Fruit fly (Drosophila melanogaster) whole organism, prepupa: Measurements from ENCODE around the gene CG11504.
A peak's percentile ranks its signal among the peaks of the same experiment; 100 is the strongest.

Experiments
- CG10631 ChIP-seq: fragments of 200-800 bp; sonication (Bioruptor generic); optimal IDR thresholded peaks from 2 replicates; lab custom pipeline; 2016; ENCODE audit warnings: missing biosample characterization, missing genetic modification characterization
- CG10669 ChIP-seq: fragments of 200-800 bp; sonication (Bioruptor generic); optimal IDR thresholded peaks from 3 replicates; lab custom pipeline; 2018; ENCODE audit warnings: missing biosample characterization, mild to moderate bottlenecking, missing genetic modification characterization, moderate library complexity
- CG11902 ChIP-seq: fragments of 200-800 bp; sonication (Bioruptor generic); optimal IDR thresholded peaks from 3 replicates; lab custom pipeline; 2016; ENCODE audit warnings: missing biosample characterization, missing genetic modification characterization
- CG15336 ChIP-seq: fragments of 200-800 bp; sonication (Bioruptor generic); IDR thresholded peaks from 2 replicates; pipeline ENCODE4 v1.3.6; 2022; ENCODE audit warnings: missing biosample characterization, missing genetic modification characterization
- CG1621 ChIP-seq: fragments of 200-800 bp; sonication (Bioruptor generic); optimal IDR thresholded peaks from 3 replicates; lab custom pipeline; 2018; ENCODE audit warnings: missing biosample characterization, mild to moderate bottlenecking, missing genetic modification characterization
- CG16779 ChIP-seq: fragments of 200-800 bp; sonication (Bioruptor generic); optimal IDR thresholded peaks from 3 replicates; lab custom pipeline; 2017; ENCODE audit warnings: missing biosample characterization, mild to moderate bottlenecking, missing genetic modification characterization
- CG3032 ChIP-seq: fragments of 200-800 bp; optimal IDR thresholded peaks from 2 replicates; lab custom pipeline; 2019; ENCODE audit warnings: missing biosample characterization, mild to moderate bottlenecking, missing genetic modification characterization, moderate library complexity
- CG32006 ChIP-seq: fragments of 200-800 bp; sonication (Bioruptor generic); optimal IDR thresholded peaks from 3 replicates; lab custom pipeline; 2017; ENCODE audit warnings: missing biosample characterization, mild to moderate bottlenecking, missing genetic modification characterization
- CG4318 ChIP-seq: fragments of 200-800 bp; sonication (Bioruptor generic); optimal IDR thresholded peaks from 3 replicates; lab custom pipeline; 2017; ENCODE audit warnings: missing biosample characterization, mild to moderate bottlenecking, missing genetic modification characterization
- CG6163 ChIP-seq: fragments of 200-800 bp; sonication (Bioruptor generic); IDR thresholded peaks from 3 replicates; pipeline ENCODE4 v1.3.6; 2022; ENCODE audit warnings: missing biosample characterization, missing genetic modification characterization
- CG6808 ChIP-seq: fragments of 200-800 bp; sonication (Bioruptor generic); optimal IDR thresholded peaks from 3 replicates; lab custom pipeline; 2017; ENCODE audit warnings: missing biosample characterization, missing genetic modification characterization, mild to moderate bottlenecking, moderate library complexity, missing genetic modification reagents
- CG6854 ChIP-seq: fragments of 200-800 bp; sonication (Bioruptor generic); optimal IDR thresholded peaks from 2 replicates; lab custom pipeline; 2017; ENCODE audit warnings: missing biosample characterization, mild to moderate bottlenecking, missing genetic modification characterization
- CG7368 ChIP-seq: fragments of 200-800 bp; sonication (Bioruptor generic); optimal IDR thresholded peaks from 3 replicates; lab custom pipeline; 2016; ENCODE audit warnings: missing biosample characterization, missing genetic modification characterization
- CG8119 ChIP-seq: fragments of 200-800 bp; sonication (Bioruptor generic); IDR thresholded peaks from 3 replicates; pipeline ENCODE4 v1.3.6; 2022; ENCODE audit warnings: missing biosample characterization, missing genetic modification characterization
- CG8632 ChIP-seq: fragments of 200-800 bp; sonication (Bioruptor generic); optimal IDR thresholded peaks from 3 replicates; lab custom pipeline; 2016; ENCODE audit warnings: missing biosample characterization, missing genetic modification characterization
- Eip78C ChIP-seq: fragments of 200-800 bp; sonication (Bioruptor generic); peaks from one replicate; lab custom pipeline; 2016; ENCODE audit warnings: missing biosample characterization, missing genetic modification characterization
- Eip93F ChIP-seq: fragments of 200-800 bp; sonication (Bioruptor generic); optimal IDR thresholded peaks from 2 replicates; lab custom pipeline; 2016; ENCODE audit warnings: missing biosample characterization, mild to moderate bottlenecking, missing genetic modification characterization
- Ets21C ChIP-seq: fragments of 200-800 bp; sonication (Bioruptor generic); optimal IDR thresholded peaks from 3 replicates; lab custom pipeline; 2016; ENCODE audit warnings: missing biosample characterization, missing genetic modification characterization
- Hr39 ChIP-seq: fragments of 200-800 bp; sonication (Bioruptor generic); optimal IDR thresholded peaks from 2 replicates; lab custom pipeline; 2016; ENCODE audit warnings: missing biosample characterization, missing genetic modification characterization
- Hr4 ChIP-seq: fragments of 200-800 bp; sonication (Bioruptor generic); optimal IDR thresholded peaks from 3 replicates; lab custom pipeline; 2016; ENCODE audit warnings: missing biosample characterization, missing genetic modification characterization
- Lpt ChIP-seq: fragments of 200-800 bp; sonication (Bioruptor generic); optimal IDR thresholded peaks from 3 replicates; lab custom pipeline; 2016; ENCODE audit warnings: missing biosample characterization, missing genetic modification characterization
- Smox ChIP-seq: fragments of 200-800 bp; sonication (Bioruptor generic); optimal IDR thresholded peaks from 3 replicates; lab custom pipeline; 2016; ENCODE audit warnings: missing biosample characterization, missing genetic modification characterization
- Sox102F ChIP-seq: fragments of 200-800 bp; sonication (Bioruptor generic); optimal IDR thresholded peaks from 2 replicates; lab custom pipeline; 2016; ENCODE audit warnings: missing biosample characterization, mild to moderate bottlenecking, missing genetic modification characterization
- Sox15 ChIP-seq: fragments of 200-800 bp; sonication (Bioruptor generic); optimal IDR thresholded peaks from 3 replicates; lab custom pipeline; 2016; ENCODE audit warnings: missing biosample characterization, missing genetic modification characterization
- acj6 ChIP-seq: fragments of 200-800 bp; sonication (Bioruptor generic); optimal IDR thresholded peaks from 3 replicates; lab custom pipeline; 2016; ENCODE audit warnings: missing biosample characterization, missing genetic modification characterization
- cyc ChIP-seq: fragments of 200-800 bp; sonication (Bioruptor generic); optimal IDR thresholded peaks from 3 replicates; lab custom pipeline; 2016; ENCODE audit warnings: missing biosample characterization, missing genetic modification characterization
- dac ChIP-seq: fragments of 200-800 bp; sonication (Bioruptor generic); optimal IDR thresholded peaks from 2 replicates; lab custom pipeline; 2017; ENCODE audit warnings: missing biosample characterization, mild to moderate bottlenecking, missing genetic modification characterization
- dsx ChIP-seq: fragments of 200-800 bp; optimal IDR thresholded peaks from 3 replicates; lab custom pipeline; 2019; ENCODE audit warnings: missing biosample characterization, mild to moderate bottlenecking, missing genetic modification characterization, moderate library complexity; ENCODE audit not compliant: poor library complexity, severe bottlenecking
- eg ChIP-seq: fragments of 200-800 bp; sonication (Bioruptor generic); IDR thresholded peaks from 3 replicates; pipeline ENCODE4 v1.3.6; 2022; ENCODE audit warnings: missing biosample characterization, missing genetic modification characterization
- fd85E ChIP-seq: fragments of 200-800 bp; sonication (Bioruptor generic); optimal IDR thresholded peaks from 3 replicates; lab custom pipeline; 2016; ENCODE audit warnings: missing biosample characterization, missing genetic modification characterization
- fkh ChIP-seq: fragments of 200-800 bp; sonication (Bioruptor generic); optimal IDR thresholded peaks from 3 replicates; lab custom pipeline; 2017; ENCODE audit warnings: missing biosample characterization, mild to moderate bottlenecking, missing genetic modification characterization, moderate library complexity
- lz ChIP-seq: fragments of 200-800 bp; sonication (Bioruptor generic); optimal IDR thresholded peaks from 3 replicates; lab custom pipeline; 2016; ENCODE audit warnings: missing biosample characterization, missing genetic modification characterization
- net ChIP-seq: fragments of 200-800 bp; sonication (Bioruptor generic); optimal IDR thresholded peaks from 3 replicates; lab custom pipeline; 2016; ENCODE audit warnings: missing biosample characterization, missing genetic modification characterization
- ss ChIP-seq, 2 experiments: fragments of 200-800 bp; sonication (Bioruptor generic); optimal IDR thresholded peaks; 2 replicates in 1 of 2; 3 replicates in 1 of 2; lab custom pipeline; 2017 to 2018; ENCODE audit warnings: mild to moderate bottlenecking in 2 of 2, missing biosample characterization in 2 of 2, missing genetic modification characterization in 2 of 2, moderate library complexity in 1 of 2
- topi ChIP-seq: fragments of 200-800 bp; sonication (Bioruptor generic); optimal IDR thresholded peaks from 3 replicates; lab custom pipeline; 2016; ENCODE audit warnings: missing biosample characterization, missing genetic modification characterization

CG11504 gene

DNA sequence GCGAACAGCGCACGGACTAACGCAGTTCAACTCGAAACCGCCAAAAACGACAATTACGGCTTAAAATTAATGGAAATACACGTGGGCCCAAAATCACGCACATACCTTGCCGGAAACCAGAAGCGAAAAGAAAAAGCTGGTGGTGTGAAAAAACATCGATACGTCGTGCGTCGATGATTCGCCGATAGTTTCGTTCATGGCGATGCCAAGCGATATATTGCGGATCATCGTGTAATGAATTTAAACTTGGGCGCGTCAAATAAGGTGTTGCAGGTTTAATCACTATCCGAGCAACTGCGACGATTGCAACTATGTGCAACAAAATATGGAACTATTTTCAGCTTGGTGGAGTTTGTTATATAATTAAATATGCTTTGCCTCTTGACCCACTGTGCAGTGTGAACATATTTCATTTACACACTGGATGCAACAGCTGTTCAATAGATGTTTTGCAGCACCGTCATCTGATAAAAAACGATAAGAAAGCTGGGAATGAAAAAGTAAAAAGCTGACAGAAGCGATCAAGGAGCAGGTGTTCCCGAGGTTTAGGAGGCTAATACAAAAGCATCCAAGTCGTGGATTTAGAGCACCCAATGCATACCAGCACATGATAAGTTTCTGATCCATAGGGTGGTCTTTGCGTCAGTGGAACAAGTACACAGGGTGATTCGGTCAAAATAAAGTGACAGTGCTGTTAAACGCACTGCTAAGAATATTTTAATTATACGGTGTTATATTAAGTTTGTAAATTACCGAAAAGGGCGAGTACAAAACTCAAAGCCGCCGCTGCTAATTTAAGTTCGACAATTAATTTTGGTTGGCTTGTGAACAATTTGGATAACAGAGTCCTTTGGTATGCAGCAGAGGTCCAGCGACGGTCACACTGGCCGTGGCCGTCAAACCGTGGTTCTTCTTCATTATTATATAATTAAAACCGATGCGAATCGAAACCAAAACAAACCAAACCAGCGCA lies 48.6 kb downstream of the CG11504 start, which contains the start of the genes RpL32 and CG7943 (continued):
- peak; percentile 91 for TF ChIP-seq acj6
- TF ChIP-seq Eip78C (GFP tag; lab: Kevin White, UChicago): peak; percentile 97
- TF ChIP-seq Ets21C (GFP tag; lab: Kevin White, UChicago): peak; percentile 95
- peak; percentile 87 for TF ChIP-seq CG10669 (GFP tag; lab: Kevin White, UChicago)
- TF ChIP-seq fd85E (GFP tag; lab: Kevin White, UChicago): peak; percentile 89
- TF ChIP-seq Sox102F (GFP tag; lab: Kevin White, UChicago): peak; percentile 93
- peak; percentile 92 for TF ChIP-seq CG10631 (GFP tag; lab: Kevin White, UChicago)
- peak; percentile 94 for TF ChIP-seq Hr39
- TF ChIP-seq topi: peak; percentile 95
- peak; percentile 84 for TF ChIP-seq CG32006 (GFP tag; lab: Kevin White, UChicago)
- peak; percentile 91 for TF ChIP-seq Eip93F
- peak; percentile 90 for TF ChIP-seq Sox15 (GFP tag; lab: Kevin White, UChicago)
- TF ChIP-seq CG8632 (GFP tag; lab: Kevin White, UChicago): peak; percentile 84
- TF ChIP-seq ss (GFP tag; optimal IDR thresholded peaks at IDR 0.05; lab: Kevin White, UChicago): peak; percentile 65 to 90
- TF ChIP-seq net (GFP tag; lab: Kevin White, UChicago): peak; percentile 89
- TF ChIP-seq cyc (GFP tag; lab: Kevin White, UChicago): peak; percentile 97
- TF ChIP-seq CG6163 (GFP tag; lab: Robert Waterston, UW): peak; percentile 95
- TF ChIP-seq CG4318: no peak
- peak; percentile 96 for TF ChIP-seq lz (GFP tag; lab: Kevin White, UChicago)
- peak; percentile 93 for TF ChIP-seq eg
- TF ChIP-seq fkh (GFP tag; lab: Kevin White, UChicago): peak; percentile 82
- TF ChIP-seq Smox (GFP tag; lab: Kevin White, UChicago): peak; percentile 93
- peak; percentile 81 for TF ChIP-seq CG8119 (GFP tag; lab: Robert Waterston, UW)
- TF ChIP-seq dac (GFP tag; lab: Kevin White, UChicago): peak; percentile 80
- peak; percentile 92 for TF ChIP-seq CG7368 (GFP tag; lab: Kevin White, UChicago)
- peak; percentile 83 for TF ChIP-seq Lpt (GFP tag; lab: Kevin White, UChicago)
- peak; percentile 80 for TF ChIP-seq CG6808 (GFP tag; lab: Kevin White, UChicago)
- TF ChIP-seq CG6854: peak; percentile 93
- peak; percentile 90 for TF ChIP-seq CG3032 (tag; lab: Kevin White, UChicago)
- TF ChIP-seq CG1621 (tag; lab: Kevin White, UChicago): peak; percentile 78
- peak; percentile 86 for TF ChIP-seq Hr4 (GFP tag; lab: Kevin White, UChicago)
- TF ChIP-seq CG15336 (GFP tag; lab: Robert Waterston, UW): peak; percentile 81
- TF ChIP-seq CG16779 (tag; lab: Kevin White, UChicago): peak; percentile 83
- TF ChIP-seq dsx (GFP tag; lab: Kevin White, UChicago): peak; percentile 71
- peak; percentile 93 for TF ChIP-seq CG11902 (GFP tag; lab: Kevin White, UChicago)
